Worm (Caenorhabditis elegans) whole organism, mixed stage, embryonic: Measurements from ENCODE around the gene pmp-3.

Experiments
- M03D4.4 ChIP-seq: sonication (generic microtip); optimal IDR thresholded peaks from 2 replicates; lab custom pipeline; 2017; ENCODE audit warnings: mild to moderate bottlenecking, missing genetic modification characterization, missing compliant biosample characterization
- bed-3 ChIP-seq: fragments of 200-800 bp; sonication (Bioruptor generic); optimal IDR thresholded peaks from 3 replicates; lab custom pipeline; 2018; ENCODE audit warnings: mild to moderate bottlenecking, missing genetic modification characterization, moderate library complexity, missing compliant biosample characterization
- blmp-1 ChIP-seq: fragments of 150-350 bp; optimal IDR thresholded peaks from 2 replicates; lab custom pipeline; 2014; ENCODE audit warnings: missing biosample characterization, missing genetic modification characterization
- ceh-39 ChIP-seq: fragments of 150-350 bp; optimal IDR thresholded peaks from 2 replicates; lab custom pipeline; 2014; ENCODE audit warnings: missing biosample characterization, missing genetic modification characterization
- ceh-43 ChIP-seq: fragments of 200-800 bp; sonication (Bioruptor generic); optimal IDR thresholded peaks from 2 replicates; lab custom pipeline; 2018; ENCODE audit warnings: mild to moderate bottlenecking, missing genetic modification characterization, moderate library complexity, missing compliant biosample characterization
- ceh-83 ChIP-seq: fragments of 200-800 bp; sonication (Bioruptor generic); optimal IDR thresholded peaks from 2 replicates; lab custom pipeline; 2018; ENCODE audit warnings: mild to moderate bottlenecking, missing genetic modification characterization, missing compliant biosample characterization
- ces-1 ChIP-seq: fragments of 150-350 bp; optimal IDR thresholded peaks from 2 replicates; lab custom pipeline; 2014; ENCODE audit warnings: missing biosample characterization, missing genetic modification reagents, missing genetic modification characterization
- cnd-1 ChIP-seq: fragments of 200-800 bp; sonication (Bioruptor generic); optimal IDR thresholded peaks from 2 replicates; lab custom pipeline; 2018; ENCODE audit warnings: mild to moderate bottlenecking, missing genetic modification characterization, missing compliant biosample characterization
- drap-1 ChIP-seq: fragments of 200-800 bp; sonication (Bioruptor generic); optimal IDR thresholded peaks from 3 replicates; lab custom pipeline; 2018; ENCODE audit warnings: mild to moderate bottlenecking, missing genetic modification characterization, missing compliant biosample characterization
- elt-1 ChIP-seq: sonication (generic microtip); optimal IDR thresholded peaks from 2 replicates; lab custom pipeline; 2017; ENCODE audit warnings: missing genetic modification characterization, mild to moderate bottlenecking, missing compliant biosample characterization, antibody characterized with exemption, moderate library complexity, borderline replicate concordance; ENCODE audit not compliant: insufficient read depth
- elt-3 ChIP-seq: fragments of 150-350 bp; optimal IDR thresholded peaks from 2 replicates; lab custom pipeline; 2014; ENCODE audit warnings: missing biosample characterization, missing genetic modification characterization
- flh-1 ChIP-seq: fragments of 200-800 bp; sonication (Bioruptor generic); optimal IDR thresholded peaks from 2 replicates; lab custom pipeline; 2018; ENCODE audit warnings: mild to moderate bottlenecking, missing genetic modification characterization, moderate library complexity, missing compliant biosample characterization
- ham-2 ChIP-seq: fragments of 200-800 bp; sonication (Bioruptor generic); optimal IDR thresholded peaks from 2 replicates; lab custom pipeline; 2018; ENCODE audit warnings: mild to moderate bottlenecking, missing genetic modification characterization, missing compliant biosample characterization
- hlh-1 ChIP-seq: fragments of 150-350 bp; optimal IDR thresholded peaks from 2 replicates; lab custom pipeline; 2014; ENCODE audit warnings: missing biosample characterization, missing genetic modification reagents, missing genetic modification characterization
- lin-13 ChIP-seq: fragments of 150-350 bp; optimal IDR thresholded peaks from 2 replicates; lab custom pipeline; 2014; ENCODE audit warnings: missing biosample characterization, missing genetic modification characterization
- lin-32 ChIP-seq: fragments of 200-800 bp; sonication (Bioruptor generic); optimal IDR thresholded peaks from 2 replicates; lab custom pipeline; 2018; ENCODE audit warnings: mild to moderate bottlenecking, missing genetic modification characterization, missing compliant biosample characterization
- lsy-2 ChIP-seq: fragments of 150-350 bp; optimal IDR thresholded peaks from 2 replicates; lab custom pipeline; 2014; ENCODE audit warnings: missing biosample characterization, missing genetic modification characterization
- mab-5 ChIP-seq: fragments of 150-350 bp; optimal IDR thresholded peaks from 2 replicates; lab custom pipeline; 2014; ENCODE audit warnings: missing biosample characterization, missing genetic modification characterization
- mep-1 ChIP-seq: fragments of 150-350 bp; optimal IDR thresholded peaks from 2 replicates; lab custom pipeline; 2017; ENCODE audit warnings: missing biosample characterization, missing genetic modification reagents, missing genetic modification characterization, inconsistent platforms
- mls-2 ChIP-seq: sonication (generic microtip); optimal IDR thresholded peaks from 2 replicates; lab custom pipeline; 2016; ENCODE audit warnings: mild to moderate bottlenecking, missing genetic modification characterization, moderate library complexity, missing compliant biosample characterization
- nhr-12 ChIP-seq: fragments of 150-350 bp; optimal IDR thresholded peaks from 2 replicates; lab custom pipeline; 2014; ENCODE audit warnings: missing biosample characterization, missing genetic modification characterization
- nhr-2 ChIP-seq: fragments of 150-350 bp; optimal IDR thresholded peaks from 2 replicates; lab custom pipeline; 2014; ENCODE audit warnings: missing biosample characterization, missing genetic modification characterization
- nhr-237 ChIP-seq: fragments of 150-350 bp; optimal IDR thresholded peaks from 2 replicates; lab custom pipeline; 2014; ENCODE audit warnings: missing biosample characterization, missing genetic modification characterization
- nhr-28 ChIP-seq: fragments of 150-350 bp; optimal IDR thresholded peaks from 2 replicates; lab custom pipeline; 2014; ENCODE audit warnings: missing biosample characterization, missing genetic modification characterization
- nhr-76 ChIP-seq: sonication (generic microtip); optimal IDR thresholded peaks from 2 replicates; lab custom pipeline; 2017; ENCODE audit warnings: missing biosample characterization, missing genetic modification characterization
- pha-4 ChIP-seq: fragments of 150-350 bp; optimal IDR thresholded peaks from 2 replicates; lab custom pipeline; 2018; ENCODE audit warnings: missing biosample characterization, missing genetic modification reagents, missing genetic modification characterization
- sem-2 ChIP-seq: fragments of 200-800 bp; sonication (Bioruptor generic); optimal IDR thresholded peaks from 2 replicates; lab custom pipeline; 2018; ENCODE audit warnings: mild to moderate bottlenecking, missing genetic modification characterization, missing compliant biosample characterization
- snpc-4 ChIP-seq: fragments of 150-350 bp; optimal IDR thresholded peaks from 2 replicates; lab custom pipeline; 2014; ENCODE audit warnings: missing biosample characterization, missing genetic modification characterization
- sptf-1 ChIP-seq: sonication (generic microtip); optimal IDR thresholded peaks from 2 replicates; lab custom pipeline; 2017; ENCODE audit warnings: mild to moderate bottlenecking, missing genetic modification characterization, moderate library complexity, missing compliant biosample characterization
- tbx-8 ChIP-seq: fragments of 200-800 bp; sonication (Bioruptor generic); optimal IDR thresholded peaks from 2 replicates; lab custom pipeline; 2018; ENCODE audit warnings: mild to moderate bottlenecking, missing genetic modification characterization, moderate library complexity, missing compliant biosample characterization
- unc-120 ChIP-seq: sonication (generic microtip); optimal IDR thresholded peaks from 2 replicates; lab custom pipeline; 2017; ENCODE audit warnings: missing genetic modification characterization, missing compliant biosample characterization; ENCODE audit not compliant: poor library complexity, severe bottlenecking
- unc-39 ChIP-seq: fragments of 150-350 bp; optimal IDR thresholded peaks from 2 replicates; lab custom pipeline; 2014; ENCODE audit warnings: missing biosample characterization, missing genetic modification characterization
- unc-62 ChIP-seq: fragments of 150-350 bp; optimal IDR thresholded peaks from 2 replicates; lab custom pipeline; 2014; ENCODE audit warnings: missing biosample characterization, missing genetic modification reagents, missing genetic modification characterization
- zip-8 ChIP-seq: fragments of 150-350 bp; optimal IDR thresholded peaks from 2 replicates; lab custom pipeline; 2014; ENCODE audit warnings: missing biosample characterization, missing genetic modification characterization
- ztf-11 ChIP-seq: fragments of 150-350 bp; optimal IDR thresholded peaks from 2 replicates; lab custom pipeline; 2014; ENCODE audit warnings: missing biosample characterization, missing genetic modification characterization

The pmp-3 gene

DNA sequence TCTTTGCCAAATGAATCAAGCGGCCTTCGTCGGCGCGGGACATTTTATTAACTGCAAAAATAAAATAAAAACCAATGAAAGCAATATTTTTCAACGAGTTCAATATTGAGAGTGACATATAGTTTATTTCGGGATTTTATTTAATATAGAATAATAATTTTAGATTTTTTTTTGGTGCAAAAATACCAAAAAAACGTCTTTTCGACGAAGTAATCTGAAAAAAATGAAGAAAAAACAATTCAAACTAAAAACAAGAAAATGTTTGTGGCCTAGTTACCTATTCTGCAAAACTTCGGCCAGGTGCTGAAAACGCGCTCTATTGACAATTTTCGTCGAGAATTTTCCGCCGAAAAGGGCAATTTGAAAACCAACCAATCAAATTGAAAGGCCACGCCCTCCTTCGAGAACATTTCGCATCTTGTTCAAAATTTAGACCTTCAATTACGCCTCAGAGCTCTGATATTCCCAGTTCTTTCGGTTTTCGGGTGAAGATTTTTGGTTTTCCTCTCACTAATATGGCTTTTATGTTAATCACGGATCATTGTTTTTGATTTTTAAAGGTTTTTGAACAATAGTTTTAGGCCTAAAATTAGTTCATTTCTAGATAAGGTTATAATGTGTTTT, 39.0 kb downstream of the pmp-3 start, which contains the start of gene C47E8.4:
TSS of gene C47E8.4 (minus strand) at position 51 of the 624 bp plus-strand sequence.
- peak; percentile 97 for TF ChIP-seq nhr-237 (tag; lab: Kevin White, UChicago)
- no peak for TF ChIP-seq lin-32 (GFP tag; lab: Kevin White, UChicago)
- peak; percentile 72 for TF ChIP-seq hlh-1
- no peak for TF ChIP-seq M03D4.4
- peak; percentile 92 for TF ChIP-seq unc-120 (tag; lab: Kevin White, UChicago)
- TF ChIP-seq blmp-1 = peak; percentile 0
- TF ChIP-seq mab-5 (tag; lab: Kevin White, UChicago) = no peak
- TF ChIP-seq elt-1 (tag; lab: Kevin White, UChicago) = no peak
- TF ChIP-seq lsy-2 (tag; lab: Kevin White, UChicago) = peak; percentile 92
- TF ChIP-seq nhr-28 = no peak
- TF ChIP-seq unc-62 (GFP tag; lab: Kevin White, UChicago) = peak; percentile 92
- no peak for TF ChIP-seq unc-39 (tag; lab: Kevin White, UChicago)
- peak; percentile 65 for TF ChIP-seq cnd-1 (tag; lab: Kevin White, UChicago)
- TF ChIP-seq sptf-1 = peak; percentile 83
- peak; percentile 99 for TF ChIP-seq ces-1 (GFP tag; lab: Kevin White, UChicago)
- TF ChIP-seq zip-8 (tag; lab: Kevin White, UChicago) = no peak
- TF ChIP-seq ceh-39 (tag; lab: Kevin White, UChicago) = peak; percentile 91
- TF ChIP-seq nhr-12 (tag; lab: Kevin White, UChicago) = no peak
- peak; percentile 28 for TF ChIP-seq ceh-43 (GFP tag; lab: Kevin White, UChicago)
- TF ChIP-seq sem-2 (GFP tag; lab: Kevin White, UChicago) = no peak
- peak; percentile 97 for TF ChIP-seq pha-4 (tag; lab: Kevin White, UChicago)
- TF ChIP-seq tbx-8 (GFP tag; lab: Kevin White, UChicago) = no peak
- TF ChIP-seq ham-2 (GFP tag; lab: Kevin White, UChicago) = no peak
- peak; percentile 36 for TF ChIP-seq ztf-11
- peak; percentile 50 for TF ChIP-seq elt-3
- peak; percentile 99 for TF ChIP-seq mep-1 (tag; lab: Kevin White, UChicago)
- peak; percentile 58 for TF ChIP-seq mls-2
- peak; percentile 73 for TF ChIP-seq ceh-83 (GFP tag; lab: Kevin White, UChicago)
- TF ChIP-seq drap-1 = peak; percentile 86
- TF ChIP-seq lin-13 (tag; lab: Kevin White, UChicago) = peak; percentile 98
- peak; percentile 56 for TF ChIP-seq bed-3 (GFP tag; lab: Kevin White, UChicago)
- TF ChIP-seq nhr-76 (tag; lab: Kevin White, UChicago) = no peak
- peak; percentile 62 for TF ChIP-seq nhr-2 (tag; lab: Kevin White, UChicago)
- no peak for TF ChIP-seq flh-1 (GFP tag; lab: Kevin White, UChicago)
- no peak for TF ChIP-seq snpc-4 (tag; lab: Kevin White, UChicago)
- TF ChIP-seq, all 35 proteins: peak for 21

DNA sequence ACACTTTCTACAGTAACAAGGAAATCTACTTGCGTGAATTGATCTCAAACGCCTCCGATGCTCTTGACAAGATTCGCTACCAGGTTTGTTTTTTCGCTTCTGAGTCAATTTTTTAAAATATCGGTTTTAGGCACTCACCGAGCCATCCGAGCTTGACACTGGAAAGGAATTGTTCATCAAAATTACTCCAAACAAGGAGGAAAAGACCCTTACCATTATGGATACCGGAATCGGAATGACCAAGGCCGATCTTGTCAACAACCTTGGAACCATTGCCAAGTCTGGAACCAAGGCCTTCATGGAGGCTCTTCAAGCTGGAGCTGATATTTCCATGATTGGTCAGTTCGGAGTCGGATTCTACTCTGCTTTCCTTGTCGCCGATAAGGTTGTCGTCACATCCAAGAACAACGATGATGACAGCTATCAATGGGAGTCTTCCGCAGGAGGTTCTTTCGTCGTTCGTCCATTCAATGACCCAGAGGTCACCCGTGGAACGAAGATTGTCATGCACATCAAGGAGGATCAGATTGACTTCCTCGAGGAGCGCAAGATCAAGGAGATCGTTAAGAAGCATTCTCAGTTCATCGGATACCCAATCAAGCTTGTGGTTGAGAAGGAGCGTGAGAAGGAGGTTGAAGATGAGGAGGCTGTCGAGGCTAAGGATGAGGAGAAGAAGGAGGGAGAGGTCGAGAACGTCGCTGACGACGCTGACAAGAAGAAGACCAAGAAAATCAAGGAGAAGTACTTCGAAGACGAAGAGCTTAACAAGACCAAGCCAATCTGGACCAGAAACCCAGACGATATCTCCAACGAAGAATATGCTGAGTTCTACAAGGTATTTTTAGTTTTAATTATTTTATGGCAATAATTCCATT, 39.9 kb downstream of the pmp-3 start:
- TF ChIP-seq hlh-1 (no peak), ceh-83 (GFP tag; lab: Kevin White, UChicago) (no peak), lsy-2 (tag; lab: Kevin White, UChicago) (no peak), sptf-1 (no peak), mep-1 (tag; lab: Kevin White, UChicago) (no peak), tbx-8 (GFP tag; lab: Kevin White, UChicago) (no peak), unc-120 (tag; lab: Kevin White, UChicago) (no peak), lin-13 (tag; lab: Kevin White, UChicago) (no peak), ceh-43 (GFP tag; lab: Kevin White, UChicago) (no peak), drap-1 (no peak), sem-2 (GFP tag; lab: Kevin White, UChicago) (no peak), pha-4 (tag; lab: Kevin White, UChicago) (no peak), elt-1 (tag; lab: Kevin White, UChicago) (no peak), ztf-11 (no peak), M03D4.4 (no peak), unc-62 (GFP tag; lab: Kevin White, UChicago) (no peak), nhr-237 (tag; lab: Kevin White, UChicago) (no peak), ces-1 (GFP tag; lab: Kevin White, UChicago) (no peak)
